Worm (Caenorhabditis elegans) whole organism, midembryonic: ENCODE data around the gene C25F6.1.

Source experiments
- cog-1 ChIP-seq: sonication (generic microtip); optimal IDR thresholded peaks from 2 replicates; lab custom pipeline; 2016; ENCODE audit warnings: missing genetic modification characterization, missing compliant biosample characterization
- med-1 ChIP-seq: sonication (generic microtip); optimal IDR thresholded peaks from 2 replicates; lab custom pipeline; 2017; ENCODE audit warnings: missing genetic modification characterization, mild to moderate bottlenecking, missing compliant biosample characterization, antibody characterized with exemption, missing genetic modification reagents; ENCODE audit not compliant: insufficient read depth

- TF ChIP-seq cog-1 = no peak
- no peak for TF ChIP-seq med-1
These were observed 41.4 kb upstream of the C25F6.1 start, which contains the start of gene itm-2 for ce11 chrX:5444863-5445262.
